Worm (Caenorhabditis elegans) whole organism, L4 larva: ENCODE data around the gene R02F11.1.

Experiments
- F37D6.2 ChIP-seq: sonication (generic microtip); optimal IDR thresholded peaks from 2 replicates; lab custom pipeline; 2016; ENCODE audit warnings: mild to moderate bottlenecking, missing genetic modification characterization, missing compliant biosample characterization
- F49E8.2 ChIP-seq: sonication (generic microtip); optimal IDR thresholded peaks from 2 replicates; lab custom pipeline; 2016; ENCODE audit warnings: missing compliant biosample characterization, mild to moderate bottlenecking, missing genetic modification characterization, borderline replicate concordance
- R02D3.7 ChIP-seq: fragments of 150-350 bp; sonication (generic microtip); optimal IDR thresholded peaks from 3 replicates; lab custom pipeline; 2014; ENCODE audit warnings: missing biosample characterization, missing genetic modification characterization
- T20F7.1 ChIP-seq: fragments of 200-800 bp; sonication (Bioruptor generic); optimal IDR thresholded peaks from 2 replicates; lab custom pipeline; 2018; ENCODE audit warnings: mild to moderate bottlenecking, missing genetic modification characterization, missing compliant biosample characterization
- T26A8.4 ChIP-seq: fragments of 200-800 bp; sonication (Bioruptor generic); IDR thresholded peaks from 2 replicates; pipeline ENCODE4 v1.3.6; 2022; ENCODE audit warnings: missing genetic modification characterization, missing compliant biosample characterization
- Y105C5A.15 ChIP-seq: fragments of 200-800 bp; sonication (Bioruptor generic); IDR thresholded peaks from 2 replicates; pipeline ENCODE4 v1.3.6; 2022; ENCODE audit warnings: missing genetic modification characterization, missing compliant biosample characterization
- Y5F2A.4 ChIP-seq: fragments of 200-800 bp; sonication (Bioruptor generic); optimal IDR thresholded peaks from 2 replicates; lab custom pipeline; 2018; ENCODE audit warnings: mild to moderate bottlenecking, missing genetic modification characterization, missing compliant biosample characterization
- Y75B8A.6 ChIP-seq: fragments of 200-800 bp; sonication (Bioruptor generic); IDR thresholded peaks from 2 replicates; pipeline ENCODE4 v1.3.6; 2022; ENCODE audit warnings: missing genetic modification reagents, missing genetic modification characterization, missing compliant biosample characterization
- ZK337.2 ChIP-seq: fragments of 200-800 bp; sonication (Bioruptor generic); IDR thresholded peaks from 2 replicates; pipeline ENCODE4 v1.3.6; 2022; ENCODE audit warnings: missing genetic modification reagents, missing genetic modification characterization, missing compliant biosample characterization
- ZK546.5 ChIP-seq, 2 experiments: sonication (generic microtip); optimal IDR thresholded peaks; 2 replicates each; lab custom pipeline; 2017; ENCODE audit warnings: missing biosample characterization in 2 of 2, missing genetic modification characterization in 2 of 2
- arid-1 ChIP-seq: fragments of 200-800 bp; sonication (Bioruptor generic); conservative IDR thresholded peaks from 2 replicates; pipeline ENCODE4 v1.3.6; 2022; ENCODE audit warnings: missing genetic modification reagents, missing genetic modification characterization, missing compliant biosample characterization
- ceh-20 ChIP-seq: fragments of 200-800 bp; sonication (Bioruptor generic); IDR thresholded peaks from 2 replicates; pipeline ENCODE4 v1.3.6; 2022; ENCODE audit warnings: missing genetic modification reagents, missing genetic modification characterization, missing compliant biosample characterization
- ceh-28 ChIP-seq: fragments of 150-350 bp; optimal IDR thresholded peaks from 2 replicates; lab custom pipeline; 2014; ENCODE audit warnings: missing biosample characterization, missing genetic modification reagents, missing genetic modification characterization
- ceh-44 ChIP-seq: fragments of 200-800 bp; sonication (Bioruptor generic); IDR thresholded peaks from 2 replicates; pipeline ENCODE4 v1.3.6; 2022; ENCODE audit warnings: missing genetic modification reagents, missing genetic modification characterization, missing compliant biosample characterization
- ces-1 ChIP-seq: fragments of 150-350 bp; sonication (generic microtip); optimal IDR thresholded peaks from 4 replicates; lab custom pipeline; 2014; ENCODE audit warnings: missing biosample characterization, missing genetic modification reagents, missing genetic modification characterization
- daf-16 ChIP-seq, 3 experiments: sonication (generic microtip); optimal IDR thresholded peaks; 2 replicates each; lab custom pipeline; 2016 to 2017; ENCODE audit warnings: missing genetic modification characterization in 3 of 3, missing genetic modification reagents in 3 of 3, mild to moderate bottlenecking in 2 of 3, missing compliant biosample characterization in 2 of 3, missing biosample characterization in 1 of 3, moderate library complexity in 1 of 3
- daf-8 ChIP-seq: fragments of 200-800 bp; sonication (Bioruptor generic); IDR thresholded peaks from 2 replicates; pipeline ENCODE4 v1.3.6; 2022; ENCODE audit warnings: missing genetic modification characterization, missing compliant biosample characterization
- dmd-6 ChIP-seq: fragments of 200-800 bp; sonication (Bioruptor generic); IDR thresholded peaks from 2 replicates; pipeline ENCODE4 v1.3.6; 2022; ENCODE audit warnings: missing genetic modification reagents, missing genetic modification characterization, missing compliant biosample characterization
- dmd-8 ChIP-seq: fragments of 200-800 bp; sonication (Bioruptor generic); IDR thresholded peaks from 2 replicates; pipeline ENCODE4 v1.3.6; 2022; ENCODE audit warnings: missing genetic modification characterization, missing compliant biosample characterization
- egl-27 ChIP-seq: sonication (generic microtip); optimal IDR thresholded peaks from 3 replicates; lab custom pipeline; 2017; ENCODE audit warnings: missing biosample characterization, missing genetic modification reagents, missing genetic modification characterization
- gei-8 ChIP-seq: fragments of 200-800 bp; sonication (Bioruptor generic); optimal IDR thresholded peaks from 2 replicates; lab custom pipeline; 2018; ENCODE audit warnings: mild to moderate bottlenecking, missing genetic modification characterization, missing compliant biosample characterization
- jun-1 ChIP-seq: fragments of 150-350 bp; optimal IDR thresholded peaks from 2 replicates; lab custom pipeline; 2014; ENCODE audit warnings: missing biosample characterization, missing genetic modification reagents, missing genetic modification characterization
- lin-1 ChIP-seq: fragments of 200-800 bp; sonication (Bioruptor generic); IDR thresholded peaks from 2 replicates; pipeline ENCODE4 v1.3.6; 2022; ENCODE audit warnings: missing genetic modification reagents, missing genetic modification characterization, missing compliant biosample characterization
- lin-29 ChIP-seq: fragments of 200-800 bp; sonication (Bioruptor generic); IDR thresholded peaks from 2 replicates; pipeline ENCODE4 v1.3.6; 2022; ENCODE audit warnings: missing genetic modification reagents, missing genetic modification characterization, missing compliant biosample characterization
- lir-3 ChIP-seq: sonication (generic microtip); optimal IDR thresholded peaks from 2 replicates; lab custom pipeline; 2016; ENCODE audit warnings: mild to moderate bottlenecking, missing genetic modification characterization, missing compliant biosample characterization
- mdl-1 ChIP-seq, 2 experiments: fragments of 150-350 bp in 1 of 2; sonication (generic microtip) in 1 of 2; optimal IDR thresholded peaks; 2 replicates each; lab custom pipeline; 2014 to 2017; ENCODE audit warnings: missing biosample characterization in 2 of 2, missing genetic modification characterization in 2 of 2
- mdt-29 ChIP-seq: fragments of 200-800 bp; sonication (Bioruptor generic); IDR thresholded peaks from 2 replicates; pipeline ENCODE4 v1.3.6; 2022; ENCODE audit warnings: missing genetic modification reagents, missing genetic modification characterization, missing compliant biosample characterization
- mes-2 ChIP-seq: sonication (generic microtip); optimal IDR thresholded peaks from 2 replicates; lab custom pipeline; 2016; ENCODE audit warnings: missing genotype, mild to moderate bottlenecking, missing genetic modification characterization, missing compliant biosample characterization; ENCODE audit not compliant: poor library complexity, severe bottlenecking
- mxl-2 ChIP-seq: fragments of 200-800 bp; sonication (Bioruptor generic); conservative IDR thresholded peaks from 2 replicates; pipeline ENCODE4 v1.3.6; 2022; ENCODE audit warnings: missing genetic modification reagents, missing genetic modification characterization, missing compliant biosample characterization
- nhr-10 ChIP-seq: fragments of 150-350 bp; optimal IDR thresholded peaks from 2 replicates; lab custom pipeline; 2014; ENCODE audit warnings: missing biosample characterization, missing genetic modification characterization
- nhr-102 ChIP-seq: sonication (generic microtip); optimal IDR thresholded peaks from 2 replicates; lab custom pipeline; 2016; ENCODE audit warnings: mild to moderate bottlenecking, missing genetic modification characterization, moderate library complexity, missing compliant biosample characterization
- nhr-25 ChIP-seq: sonication (generic microtip); optimal IDR thresholded peaks from 2 replicates; lab custom pipeline; 2017; ENCODE audit warnings: missing genetic modification characterization, mild to moderate bottlenecking, missing compliant biosample characterization, antibody characterized with exemption, moderate library complexity, borderline replicate concordance; ENCODE audit not compliant: insufficient read depth
- nhr-42 ChIP-seq: fragments of 200-800 bp; sonication (Bioruptor generic); IDR thresholded peaks from 2 replicates; pipeline ENCODE4 v1.3.6; 2022; ENCODE audit warnings: missing genetic modification characterization, missing compliant biosample characterization
- pha-4 ChIP-seq, 2 experiments: fragments of 150-350 bp in 1 of 2; fragments of 200-800 bp in 1 of 2; sonication (Bioruptor generic) in 1 of 2; IDR thresholded peaks in 1 of 2; optimal IDR thresholded peaks in 1 of 2; 2 replicates each; pipeline versions ENCODE4 v1.3.6 to Lab custom; 2014 to 2022; ENCODE audit warnings: missing genetic modification characterization in 2 of 2, missing genetic modification reagents in 2 of 2, missing biosample characterization in 1 of 2, missing compliant biosample characterization in 1 of 2
- php-3 ChIP-seq: fragments of 200-800 bp; sonication (Bioruptor generic); IDR thresholded peaks from 2 replicates; pipeline ENCODE4 v1.3.6; 2022; ENCODE audit warnings: missing genetic modification reagents, missing genetic modification characterization, missing compliant biosample characterization
- pqm-1 ChIP-seq: sonication (generic microtip); optimal IDR thresholded peaks from 2 replicates; lab custom pipeline; 2017; ENCODE audit warnings: missing biosample characterization, missing genetic modification characterization
- sdz-12 ChIP-seq: fragments of 200-800 bp; sonication (Bioruptor generic); optimal IDR thresholded peaks from 2 replicates; lab custom pipeline; 2018; ENCODE audit warnings: mild to moderate bottlenecking, missing genetic modification characterization, missing compliant biosample characterization
- set-16 ChIP-seq: fragments of 200-800 bp; sonication (Bioruptor generic); IDR thresholded peaks from 2 replicates; pipeline ENCODE4 v1.3.6; 2022; ENCODE audit warnings: missing genetic modification reagents, missing genetic modification characterization, missing compliant biosample characterization
- spr-1 ChIP-seq: sonication (generic microtip); optimal IDR thresholded peaks from 2 replicates; lab custom pipeline; 2016; ENCODE audit warnings: mild to moderate bottlenecking, missing genetic modification characterization, missing compliant biosample characterization
- spr-3 ChIP-seq: fragments of 200-800 bp; sonication (Bioruptor generic); optimal IDR thresholded peaks from 2 replicates; lab custom pipeline; 2018; ENCODE audit warnings: mild to moderate bottlenecking, missing genetic modification characterization, missing compliant biosample characterization
- tag-97 ChIP-seq: fragments of 200-800 bp; sonication (Bioruptor generic); IDR thresholded peaks from 2 replicates; pipeline ENCODE4 v1.3.6; 2022; ENCODE audit warnings: missing genetic modification characterization, missing compliant biosample characterization
- tra-1 ChIP-seq: fragments of 200-800 bp; sonication (Bioruptor generic); IDR thresholded peaks from 2 replicates; pipeline ENCODE4 v1.3.6; 2022; ENCODE audit warnings: missing genetic modification reagents, missing genetic modification characterization, missing compliant biosample characterization
- unc-130 ChIP-seq: sonication (generic microtip); optimal IDR thresholded peaks from 2 replicates; lab custom pipeline; 2016; ENCODE audit warnings: missing genetic modification reagents, missing genetic modification characterization, missing compliant biosample characterization
- unc-39 ChIP-seq: sonication (generic microtip); optimal IDR thresholded peaks from 2 replicates; lab custom pipeline; 2017; ENCODE audit warnings: missing biosample characterization, missing genetic modification characterization
- vab-7 ChIP-seq: fragments of 200-800 bp; sonication (Bioruptor generic); IDR thresholded peaks from 2 replicates; pipeline ENCODE4 v1.3.6; 2022; ENCODE audit warnings: missing genetic modification reagents, missing genetic modification characterization, missing compliant biosample characterization
- zfp-3 ChIP-seq: fragments of 200-800 bp; sonication (Bioruptor generic); conservative IDR thresholded peaks from 2 replicates; pipeline ENCODE4 v1.3.6; 2022; ENCODE audit warnings: missing genetic modification reagents, missing genetic modification characterization, missing compliant biosample characterization
- zip-2 ChIP-seq: fragments of 150-350 bp; optimal IDR thresholded peaks from 2 replicates; lab custom pipeline; 2014; ENCODE audit warnings: missing biosample characterization, missing genetic modification characterization

R02F11.1 gene

DNA sequence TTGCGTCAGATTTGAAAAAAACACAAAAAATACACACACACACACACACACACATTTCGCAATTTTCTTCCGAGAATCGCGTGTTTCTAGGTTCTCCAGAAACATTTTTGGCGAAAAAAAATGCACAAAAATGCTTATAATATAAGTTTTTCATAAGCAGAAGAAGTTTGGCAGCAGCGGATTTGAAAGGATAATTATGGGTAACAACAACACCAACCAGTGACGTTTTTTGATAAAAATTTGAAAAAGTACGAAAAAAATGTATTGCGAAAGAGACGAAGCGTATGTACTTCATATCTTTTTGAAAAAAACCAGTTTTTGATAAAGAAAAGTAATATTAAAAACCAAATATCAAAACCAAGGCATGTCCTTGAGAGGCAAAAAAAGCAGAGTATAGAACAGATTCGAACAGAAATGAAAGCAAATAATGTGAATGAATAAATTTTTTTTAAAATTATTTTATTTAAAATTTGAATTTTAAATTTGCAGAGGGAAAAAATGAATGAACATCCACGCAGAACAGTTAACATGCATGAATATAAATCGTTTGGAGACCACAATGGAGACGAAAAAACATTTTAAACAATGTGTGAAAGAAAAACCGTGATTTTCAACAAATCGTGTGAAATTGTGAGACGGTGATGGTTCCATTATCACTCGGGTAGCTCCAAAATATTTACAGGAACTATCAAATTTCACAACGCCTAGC, 22.9 kb downstream of the R02F11.1 start (continued):
- TF ChIP-seq Y105C5A.15 (GFP tag; lab: Robert Waterston, UW), result no peak
- no peak for TF ChIP-seq ZK546.5 (tag; optimal IDR thresholded peaks at IDR 0.05; lab: Kevin White, UChicago)
- no peak for TF ChIP-seq ces-1 (GFP tag; lab: Kevin White, UChicago)
- TF ChIP-seq jun-1 (tag; lab: Kevin White, UChicago), result no peak
- peak; percentile 34 for TF ChIP-seq spr-1 (tag; lab: Kevin White, UChicago)
- peak; percentile 19; the same call in 1 of the 2 replicates for TF ChIP-seq dmd-8 (GFP tag; lab: Robert Waterston, UW)
- no peak for TF ChIP-seq tag-97 (GFP tag; lab: Robert Waterston, UW)
- TF ChIP-seq mxl-2 (GFP tag; lab: Robert Waterston, UW), result no peak
- peak; percentile 51; the same call in 1 of the 2 replicates for TF ChIP-seq pha-4 (GFP tag; IDR thresholded peaks at IDR 0.05; lab: Robert Waterston, UW)
- peak; percentile 8 for TF ChIP-seq pha-4 (tag; optimal IDR thresholded peaks at IDR 0.05; lab: Kevin White, UChicago)
- TF ChIP-seq pqm-1 (tag; lab: Kevin White, UChicago), result no peak
- TF ChIP-seq ceh-44 (GFP tag; lab: Robert Waterston, UW), result no peak
- TF ChIP-seq lir-3, result peak; percentile 10
- peak; percentile 30; the same call in 1 of the 2 replicates for TF ChIP-seq lin-1
- peak; percentile 69 for TF ChIP-seq nhr-102
- no peak for TF ChIP-seq R02D3.7 (tag; lab: Kevin White, UChicago)
- no peak for TF ChIP-seq set-16 (GFP tag; lab: Robert Waterston, UW)
- peak; percentile 8; the same call in 1 of the 2 replicates for TF ChIP-seq dmd-6
- TF ChIP-seq nhr-10 (tag; lab: Kevin White, UChicago), result no peak
- TF ChIP-seq zip-2 (tag; lab: Kevin White, UChicago), result no peak
- no peak for TF ChIP-seq ceh-28 (tag; lab: Kevin White, UChicago)
- no peak for TF ChIP-seq mdl-1 (tag; optimal IDR thresholded peaks at IDR 0.05; lab: Kevin White, UChicago)
- no peak for TF ChIP-seq lin-29 (GFP tag; lab: Robert Waterston, UW)
- no peak for TF ChIP-seq ceh-20 (GFP tag; lab: Robert Waterston, UW)
- peak; percentile 54 for TF ChIP-seq gei-8 (GFP tag; lab: Kevin White, UChicago)
- no peak for TF ChIP-seq vab-7
- no peak for TF ChIP-seq nhr-25
- no peak for TF ChIP-seq egl-27 (tag; lab: Kevin White, UChicago)
- no peak for TF ChIP-seq php-3 (GFP tag; lab: Robert Waterston, UW)
- no peak for TF ChIP-seq Y5F2A.4 (GFP tag; lab: Kevin White, UChicago)
- peak; percentile 40; the same call in 1 of the 2 replicates for TF ChIP-seq arid-1 (GFP tag; lab: Robert Waterston, UW)
- peak; percentile 67; the same call in 1 of the 2 replicates for TF ChIP-seq mdt-29 (GFP tag; lab: Robert Waterston, UW)
- TF ChIP-seq daf-16 (GFP tag; optimal IDR thresholded peaks at IDR 0.05; lab: Kevin White, UChicago), result peak; percentile 4 to 16
- TF ChIP-seq daf-16 (tag; optimal IDR thresholded peaks at IDR 0.05; lab: Kevin White, UChicago), result peak; percentile 50
- TF ChIP-seq tra-1 (GFP tag; lab: Robert Waterston, UW), result no peak; the same call in 1 of the 2 replicates
- TF ChIP-seq Y75B8A.6, result 0 out of 2 replicates have a peak, but pooled peaks have one; percentile 50
- TF ChIP-seq unc-130, result no peak
- peak; percentile 60; the same call in 1 of the 2 replicates for TF ChIP-seq T26A8.4 (GFP tag; lab: Robert Waterston, UW)
- peak; percentile 9 for TF ChIP-seq mes-2 (tag; lab: Kevin White, UChicago)
- no peak for TF ChIP-seq sdz-12
- TF ChIP-seq nhr-42, result peak; percentile 47; the same call in 1 of the 2 replicates
- peak; percentile 24 for TF ChIP-seq spr-3
- no peak for TF ChIP-seq daf-8 (GFP tag; lab: Robert Waterston, UW)
- peak; percentile 91 for TF ChIP-seq zfp-3
- 0 out of 2 replicates have a peak, but pooled peaks have one; percentile 58 for TF ChIP-seq ZK337.2
- peak; percentile 23 for TF ChIP-seq F49E8.2 (tag; lab: Kevin White, UChicago)
- TF ChIP-seq T20F7.1 (GFP tag; lab: Kevin White, UChicago), result peak; percentile 77
- no peak for TF ChIP-seq unc-39 (tag; lab: Kevin White, UChicago)
- no peak for TF ChIP-seq F37D6.2 (tag; lab: Kevin White, UChicago)
